Worm (Caenorhabditis elegans): Measurements from ENCODE around the gene isy-1.

The isy-1 gene

ce11 chrV:10967594-10968273 is 32.8 kb downstream of the isy-1 start:
- TF ChIP-seq hrde-1 (tag; optimal IDR thresholded peaks at IDR 0.05; ENCODE audit: borderline replicate concordance): peak; percentile 43
- TF ChIP-seq Y53F4B.3 (GFP tag; IDR thresholded peaks at IDR 0.05): no peak
- peak; percentile 78 for TF ChIP-seq atf-7 (tag; optimal IDR thresholded peaks at IDR 0.05)
- TF ChIP-seq nfyb-1 (GFP tag; IDR thresholded peaks at IDR 0.05): peak; percentile 52; the same call in 1 of the 2 replicates
- peak; percentile 74 for TF ChIP-seq repo-1 (tag; optimal IDR thresholded peaks at IDR 0.05)
- TF ChIP-seq hlh-12 (tag; optimal IDR thresholded peaks at IDR 0.05): no peak
- peak in 1 of 3 experiments; percentile 55 for TF ChIP-seq lin-35 (GFP tag; optimal IDR thresholded peaks at IDR 0.05)
- TF ChIP-seq F49E8.2 (tag; optimal IDR thresholded peaks at IDR 0.05; ENCODE audit: insufficient read depth): peak; percentile 83
- TF ChIP-seq K12H6.12 (tag; optimal IDR thresholded peaks at IDR 0.05): no peak
- TF ChIP-seq hmg-20 (GFP tag; IDR thresholded peaks at IDR 0.05): no peak
- peak; percentile 99 for TF ChIP-seq nhr-80 (tag; optimal IDR thresholded peaks at IDR 0.05)
- TF ChIP-seq let-607 (tag; optimal IDR thresholded peaks at IDR 0.05): peak; percentile 98 to 99
- no peak for TF ChIP-seq F57A8.1 (GFP tag; optimal IDR thresholded peaks at IDR 0.05)
- TF ChIP-seq pbrm-1 (GFP tag; IDR thresholded peaks at IDR 0.05): peak; percentile 34; the same call in 1 of the 2 replicates
- 0 out of 2 replicates have a peak, but pooled peaks have one; percentile 11 for TF ChIP-seq D2030.7 (GFP tag; IDR thresholded peaks at IDR 0.05)
- no peak for TF ChIP-seq F10E7.11 (tag; optimal IDR thresholded peaks at IDR 0.05)
- TF ChIP-seq ZK185.1 (tag; optimal IDR thresholded peaks at IDR 0.05; ENCODE audit: poor library complexity, severe bottlenecking): peak; percentile 27
- TF ChIP-seq nhr-120 (GFP tag; IDR thresholded peaks at IDR 0.05): 0 out of 2 replicates have a peak, but pooled peaks have one; percentile 10
- peak; percentile 69 for TF ChIP-seq madf-6 (GFP tag; IDR thresholded peaks at IDR 0.05)
- TF ChIP-seq ztf-22 (GFP tag; optimal IDR thresholded peaks at IDR 0.05): peak; percentile 41
- peak; percentile 72 for TF ChIP-seq ets-4 (GFP tag; optimal IDR thresholded peaks at IDR 0.05)
- TF ChIP-seq T07F8.4 (tag; optimal IDR thresholded peaks at IDR 0.05): peak; percentile 38
- TF ChIP-seq hmg-1.2 (GFP tag; IDR thresholded peaks at IDR 0.05): no peak
- TF ChIP-seq Y56A3A.18 (GFP tag; IDR thresholded peaks at IDR 0.05): peak; percentile 39; the same call in 1 of the 2 replicates
- TF ChIP-seq Y53G8AR.9 (GFP tag; conservative IDR thresholded peaks at IDR 0.05): 0 out of 2 replicates have a peak, but pooled peaks have one; percentile 66
- 0 out of 2 replicates have a peak, but pooled peaks have one; percentile 13 for TF ChIP-seq attf-6 (GFP tag; IDR thresholded peaks at IDR 0.05)
- peak; percentile 50 for TF ChIP-seq tlf-1 (GFP tag; optimal IDR thresholded peaks at IDR 0.05)
- peak; percentile 37; the same call in 1 of the 2 replicates for TF ChIP-seq Y95B8A.8 (GFP tag; IDR thresholded peaks at IDR 0.05)
- no peak for TF ChIP-seq rpc-1 (optimal IDR thresholded peaks at IDR 0.05)
- no peak for TF ChIP-seq rpc-1 (tag; optimal IDR thresholded peaks at IDR 0.05)
- no peak for TF ChIP-seq ama-1 (optimal IDR thresholded peaks at IDR 0.05)
- peak in 1 of 2 experiments; percentile 92 for TF ChIP-seq ama-1 (GFP tag; optimal IDR thresholded peaks at IDR 0.05)
- peak; percentile 76 for TF ChIP-seq him-1 (tag; optimal IDR thresholded peaks at IDR 0.05)
- peak; percentile 51 for TF ChIP-seq unc-130 (GFP tag; optimal IDR thresholded peaks at IDR 0.05)
- TF ChIP-seq unc-62 (GFP tag; optimal IDR thresholded peaks at IDR 0.05): peak; percentile 92
- TF ChIP-seq ekl-4 (GFP tag; IDR thresholded peaks at IDR 0.05): 0 out of 2 replicates have a peak, but pooled peaks have one; percentile 26
- TF ChIP-seq athp-1 (tag; optimal IDR thresholded peaks at IDR 0.05): peak; percentile 24
- peak; percentile 47 for TF ChIP-seq lin-54 (GFP tag; optimal IDR thresholded peaks at IDR 0.05)
- TF ChIP-seq snpc-1.3 (tag; optimal IDR thresholded peaks at IDR 0.05; ENCODE audit: insufficient read depth): no peak
- TF ChIP-seq lin-26 (GFP tag; IDR thresholded peaks at IDR 0.05): peak; percentile 17; the same call in 1 of the 2 replicates
- peak; percentile 79 for TF ChIP-seq snpc-3.4 (tag; optimal IDR thresholded peaks at IDR 0.05)
- TF ChIP-seq mcd-1 (GFP tag; IDR thresholded peaks at IDR 0.05): peak; percentile 22; the same call in 1 of the 2 replicates
- 0 out of 2 replicates have a peak, but pooled peaks have one; percentile 18 for TF ChIP-seq ceh-100 (GFP tag; IDR thresholded peaks at IDR 0.05)
- TF ChIP-seq chd-7 (tag; optimal IDR thresholded peaks at IDR 0.05): peak; percentile 57
- no peak for TF ChIP-seq F23B12.7 (tag; optimal IDR thresholded peaks at IDR 0.05; ENCODE audit: insufficient read depth)
- peak; percentile 56; the same call in 1 of the 2 replicates for TF ChIP-seq F39B2.1 (GFP tag; IDR thresholded peaks at IDR 0.05)

All from whole organism, young adult.